Fruit fly (Drosophila melanogaster) whole organism, embryonic: ENCODE measurements around the gene CG3184.

Experiments used
- Antp ChIP-seq: fragments of 200-800 bp; sonication (Bioruptor generic); optimal IDR thresholded peaks from 3 replicates; lab custom pipeline; 2016; ENCODE audit warnings: missing biosample characterization, missing genetic modification characterization
- CG10267 ChIP-seq: fragments of 200-800 bp; sonication (Bioruptor generic); optimal IDR thresholded peaks from 2 replicates; lab custom pipeline; 2018; ENCODE audit warnings: missing biosample characterization, mild to moderate bottlenecking, missing genetic modification characterization, moderate library complexity
- CG11085 ChIP-seq: fragments of 200-800 bp; sonication (Bioruptor generic); IDR thresholded peaks from 2 replicates; pipeline ENCODE4 v1.3.6; 2022; ENCODE audit warnings: missing biosample characterization, missing genetic modification characterization
- CG11560 ChIP-seq: fragments of 200-800 bp; sonication (Bioruptor generic); IDR thresholded peaks from 3 replicates; pipeline ENCODE4 v1.3.6; 2022; ENCODE audit warnings: missing biosample characterization, missing genetic modification characterization
- CG12155 ChIP-seq: fragments of 200-800 bp; sonication (Bioruptor generic); optimal IDR thresholded peaks from 3 replicates; lab custom pipeline; 2016; ENCODE audit warnings: missing biosample characterization, missing genetic modification characterization
- CG14050 ChIP-seq: fragments of 200-800 bp; sonication (Bioruptor generic); IDR thresholded peaks from 3 replicates; pipeline ENCODE4 v1.3.6; 2022; ENCODE audit warnings: missing biosample characterization, missing genetic modification characterization
- CG1529 ChIP-seq: fragments of 200-800 bp; sonication (Bioruptor generic); optimal IDR thresholded peaks from 3 replicates; lab custom pipeline; 2018; ENCODE audit warnings: missing biosample characterization, missing genetic modification characterization
- CG15696 ChIP-seq: fragments of 200-800 bp; sonication (Bioruptor generic); optimal IDR thresholded peaks from 2 replicates; lab custom pipeline; 2019; ENCODE audit warnings: missing biosample characterization, mild to moderate bottlenecking, missing genetic modification characterization, moderate library complexity
- CG1602 ChIP-seq: fragments of 200-800 bp; sonication (Bioruptor generic); optimal IDR thresholded peaks from 3 replicates; lab custom pipeline; 2016; ENCODE audit warnings: missing biosample characterization, missing genetic modification characterization
- CG17361 ChIP-seq: fragments of 200-800 bp; sonication (Bioruptor generic); IDR thresholded peaks from 3 replicates; pipeline ENCODE4 v1.3.6; 2022; ENCODE audit warnings: missing biosample characterization, missing genetic modification characterization
- CG18011 ChIP-seq: fragments of 200-800 bp; sonication (Bioruptor generic); optimal IDR thresholded peaks from 2 replicates; lab custom pipeline; 2017; ENCODE audit warnings: missing biosample characterization, missing genetic modification characterization, mild to moderate bottlenecking, moderate library complexity, missing genotype
- CG2120 ChIP-seq: fragments of 200-800 bp; sonication (Bioruptor generic); optimal IDR thresholded peaks from 3 replicates; lab custom pipeline; 2016; ENCODE audit warnings: missing biosample characterization, missing genetic modification characterization
- CG31388 ChIP-seq: fragments of 200-800 bp; sonication (Bioruptor generic); optimal IDR thresholded peaks from 2 replicates; lab custom pipeline; 2016; ENCODE audit warnings: missing biosample characterization, missing genetic modification characterization
- CG3847 ChIP-seq: fragments of 200-800 bp; sonication (Bioruptor generic); IDR thresholded peaks from 2 replicates; pipeline ENCODE4 v1.3.6; 2022; ENCODE audit warnings: missing biosample characterization, missing genetic modification characterization
- CG3995 ChIP-seq: fragments of 200-800 bp; sonication (Bioruptor generic); optimal IDR thresholded peaks from 3 replicates; lab custom pipeline; 2016; ENCODE audit warnings: missing biosample characterization, missing genetic modification characterization
- CG5245 ChIP-seq: fragments of 200-800 bp; sonication (Bioruptor generic); optimal IDR thresholded peaks from 3 replicates; lab custom pipeline; 2016; ENCODE audit warnings: missing biosample characterization, missing genetic modification characterization
- CG6654 ChIP-seq: fragments of 200-800 bp; sonication (Bioruptor generic); optimal IDR thresholded peaks from 2 replicates; lab custom pipeline; 2017; ENCODE audit warnings: missing biosample characterization, mild to moderate bottlenecking, missing genetic modification characterization
- CG6683 ChIP-seq: fragments of 200-800 bp; sonication (Bioruptor generic); optimal IDR thresholded peaks from 2 replicates; lab custom pipeline; 2017; ENCODE audit warnings: missing biosample characterization, mild to moderate bottlenecking, missing genetic modification characterization, missing genetic modification reagents
- CG7372 ChIP-seq: fragments of 200-800 bp; sonication (Bioruptor generic); IDR thresholded peaks from 2 replicates; pipeline ENCODE4 v1.3.6; 2022; ENCODE audit warnings: missing biosample characterization, missing genetic modification characterization
- CG7786 ChIP-seq: fragments of 200-800 bp; sonication (Bioruptor generic); optimal IDR thresholded peaks from 2 replicates; lab custom pipeline; 2016; ENCODE audit warnings: missing biosample characterization, missing genetic modification characterization
- CG8281 ChIP-seq: fragments of 200-800 bp; sonication (Bioruptor generic); optimal IDR thresholded peaks from 2 replicates; lab custom pipeline; 2018; ENCODE audit warnings: missing biosample characterization, mild to moderate bottlenecking, missing genetic modification characterization, moderate library complexity
- Dek ChIP-seq: fragments of 200-800 bp; sonication (Bioruptor generic); optimal IDR thresholded peaks from 3 replicates; lab custom pipeline; 2019; ENCODE audit warnings: missing biosample characterization, mild to moderate bottlenecking, missing genetic modification characterization, moderate library complexity
- E2f2 ChIP-seq: fragments of 200-800 bp; sonication (Bioruptor generic); IDR thresholded peaks from 2 replicates; pipeline ENCODE4 v1.3.6; 2022; ENCODE audit warnings: missing biosample characterization, missing genetic modification characterization
- Fer2 ChIP-seq: fragments of 200-800 bp; sonication (Bioruptor generic); optimal IDR thresholded peaks from 2 replicates; lab custom pipeline; 2018; ENCODE audit warnings: missing biosample characterization, mild to moderate bottlenecking, missing genetic modification characterization, moderate library complexity
- HHEX ChIP-seq: fragments of 200-800 bp; sonication (Bioruptor generic); optimal IDR thresholded peaks from 3 replicates; lab custom pipeline; 2017; ENCODE audit warnings: missing biosample characterization, mild to moderate bottlenecking, missing genetic modification characterization, missing genetic modification reagents
- HLH54F ChIP-seq: fragments of 200-800 bp; sonication (Bioruptor generic); optimal IDR thresholded peaks from 3 replicates; lab custom pipeline; 2016; ENCODE audit warnings: missing biosample characterization, missing genetic modification characterization
- Hmr ChIP-seq: fragments of 200-800 bp; sonication (Bioruptor generic); optimal IDR thresholded peaks from 3 replicates; lab custom pipeline; 2017; ENCODE audit warnings: mild to moderate bottlenecking, missing biosample characterization, missing genetic modification reagents, missing genetic modification characterization
- Hr51 ChIP-seq, 2 experiments: fragments of 200-800 bp; sonication (Bioruptor generic); optimal IDR thresholded peaks; 2 replicates in 1 of 2; 3 replicates in 1 of 2; lab custom pipeline; 2016 to 2018; ENCODE audit warnings: missing biosample characterization in 2 of 2, missing genetic modification characterization in 2 of 2, mild to moderate bottlenecking in 1 of 2, moderate library complexity in 1 of 2
- MESR4 ChIP-seq: fragments of 200-800 bp; sonication (Bioruptor generic); optimal IDR thresholded peaks from 2 replicates; lab custom pipeline; 2018; ENCODE audit warnings: missing biosample characterization, mild to moderate bottlenecking, missing genetic modification characterization, moderate library complexity
- NC2β ChIP-seq: fragments of 200-800 bp; sonication (Bioruptor generic); optimal IDR thresholded peaks from 2 replicates; lab custom pipeline; 2016; ENCODE audit warnings: missing biosample characterization, missing genetic modification characterization
- Optix ChIP-seq: fragments of 200-800 bp; sonication (Bioruptor generic); IDR thresholded peaks from 3 replicates; pipeline ENCODE4 v1.3.6; 2022; ENCODE audit warnings: missing biosample characterization, missing genetic modification characterization
- Six4 ChIP-seq: fragments of 200-800 bp; sonication (Bioruptor generic); optimal IDR thresholded peaks from 2 replicates; lab custom pipeline; 2016; ENCODE audit warnings: missing biosample characterization, missing genetic modification characterization
- Sox102F ChIP-seq: fragments of 200-800 bp; sonication (Bioruptor generic); optimal IDR thresholded peaks from 2 replicates; lab custom pipeline; 2018; ENCODE audit warnings: missing biosample characterization, mild to moderate bottlenecking, missing genetic modification characterization, moderate library complexity
- ab ChIP-seq: fragments of 200-800 bp; sonication (Bioruptor generic); optimal IDR thresholded peaks from 2 replicates; lab custom pipeline; 2016; ENCODE audit warnings: missing biosample characterization, missing genetic modification characterization
- ara ChIP-seq: fragments of 200-800 bp; sonication (Bioruptor generic); IDR thresholded peaks from 2 replicates; pipeline ENCODE4 v1.3.6; 2022; ENCODE audit warnings: missing biosample characterization, missing genetic modification characterization
- da ChIP-seq: fragments of 200-800 bp; sonication (Bioruptor generic); optimal IDR thresholded peaks from 2 replicates; lab custom pipeline; 2016; ENCODE audit warnings: missing biosample characterization, missing genetic modification characterization
- dati ChIP-seq: fragments of 200-800 bp; sonication (Bioruptor generic); IDR thresholded peaks from 2 replicates; pipeline ENCODE4 v1.3.6; 2022; ENCODE audit warnings: missing biosample characterization, missing genetic modification characterization
- dimm ChIP-seq: fragments of 200-800 bp; sonication (Bioruptor generic); IDR thresholded peaks from 2 replicates; pipeline ENCODE4 v1.3.6; 2022; ENCODE audit warnings: missing biosample characterization, missing genetic modification characterization
- dmrt11E ChIP-seq: fragments of 200-800 bp; sonication (Bioruptor generic); optimal IDR thresholded peaks from 3 replicates; lab custom pipeline; 2018; ENCODE audit warnings: missing biosample characterization, mild to moderate bottlenecking, missing genetic modification characterization, moderate library complexity
- ftz-f1 ChIP-seq: fragments of 200-800 bp; sonication (Bioruptor generic); optimal IDR thresholded peaks from 2 replicates; lab custom pipeline; 2016; ENCODE audit warnings: missing biosample characterization, missing genetic modification characterization
- gcm ChIP-seq: fragments of 200-800 bp; sonication (Bioruptor generic); optimal IDR thresholded peaks from 2 replicates; lab custom pipeline; 2019; ENCODE audit warnings: missing biosample characterization, mild to moderate bottlenecking, missing genetic modification characterization, moderate library complexity
- gt ChIP-seq: fragments of 200-800 bp; sonication (Bioruptor generic); IDR thresholded peaks from 2 replicates; pipeline ENCODE4 v1.3.6; 2022; ENCODE audit warnings: missing biosample characterization, missing genetic modification characterization
- hbn ChIP-seq: fragments of 200-800 bp; sonication (Bioruptor generic); IDR thresholded peaks from 2 replicates; pipeline ENCODE4 v1.3.6; 2022; ENCODE audit warnings: missing biosample characterization, missing genetic modification characterization; ENCODE audit not compliant: partially characterized antibody
- mld ChIP-seq: fragments of 200-800 bp; sonication (Bioruptor generic); IDR thresholded peaks from 3 replicates; pipeline ENCODE4 v1.3.6; 2022; ENCODE audit warnings: missing biosample characterization, missing genetic modification characterization; ENCODE audit not compliant: partially characterized antibody
- onecut ChIP-seq: fragments of 200-800 bp; sonication (Bioruptor generic); IDR thresholded peaks from 2 replicates; pipeline ENCODE4 v1.3.6; 2022; ENCODE audit warnings: missing biosample characterization, missing genetic modification characterization
- tap ChIP-seq: fragments of 200-800 bp; optimal IDR thresholded peaks from 3 replicates; lab custom pipeline; 2019; ENCODE audit warnings: missing biosample characterization, mild to moderate bottlenecking, missing genetic modification characterization, moderate library complexity
- trh ChIP-seq: fragments of 200-800 bp; sonication (Bioruptor generic); optimal IDR thresholded peaks from 2 replicates; lab custom pipeline; 2016; ENCODE audit warnings: missing biosample characterization, missing genetic modification characterization
- ttk ChIP-seq: fragments of 200-800 bp; sonication (Bioruptor generic); IDR thresholded peaks from 2 replicates; pipeline ENCODE4 v2.1.2; 2022; ENCODE audit warnings: missing biosample characterization, missing genetic modification characterization
- wek ChIP-seq: fragments of 200-800 bp; sonication (Bioruptor generic); optimal IDR thresholded peaks from 3 replicates; lab custom pipeline; 2018; ENCODE audit warnings: missing biosample characterization, mild to moderate bottlenecking, missing genetic modification characterization, moderate library complexity

CG3184 gene

dm6 chrX:6656626-6657558 lies 31.7 kb downstream of the CG3184 start (continued):
- TF ChIP-seq Six4 (GFP tag; lab: Kevin White, UChicago) (no peak), CG5245 (no peak), dmrt11E (no peak), CG3995 (GFP tag; lab: Kevin White, UChicago) (no peak), Dek (tag; lab: Kevin White, UChicago) (peak; percentile 23), E2f2 (GFP tag; lab: Robert Waterston, UW) (peak; percentile 25; the same call in 1 of the 2 replicates), wek (GFP tag; lab: Kevin White, UChicago) (no peak), trh (GFP tag; lab: Kevin White, UChicago) (no peak), ftz-f1 (no peak), CG7372 (GFP tag; lab: Robert Waterston, UW) (no peak), gcm (peak; percentile 31), CG15696 (tag; lab: Kevin White, UChicago) (peak; percentile 7), CG11560 (tag; lab: Robert Waterston, UW) (no peak), Antp (GFP tag; lab: Kevin White, UChicago) (no peak), Fer2 (no peak), CG1602 (GFP tag; lab: Kevin White, UChicago) (no peak), CG17361 (GFP tag; lab: Robert Waterston, UW) (no peak), CG11085 (GFP tag; lab: Robert Waterston, UW) (no peak), CG7786 (GFP tag; lab: Kevin White, UChicago) (no peak), hbn (GFP tag; lab: Robert Waterston, UW) (no peak), onecut (GFP tag; lab: Robert Waterston, UW) (peak; percentile 28; the same call in 1 of the 2 replicates), Sox102F (GFP tag; lab: Kevin White, UChicago) (no peak), tap (tag; lab: Kevin White, UChicago) (peak; percentile 22), ara (GFP tag; lab: Robert Waterston, UW) (no peak), CG10267 (tag; lab: Kevin White, UChicago) (peak; percentile 48), CG1529 (no peak), CG12155 (GFP tag; lab: Kevin White, UChicago) (peak; percentile 2), HHEX (GFP tag; lab: Kevin White, UChicago) (peak; percentile 46), da (no peak), CG3847 (GFP tag; lab: Robert Waterston, UW) (peak; percentile 27; the same call in 1 of the 2 replicates), HLH54F (GFP tag; lab: Kevin White, UChicago) (no peak), CG31388 (GFP tag; lab: Kevin White, UChicago) (no peak), CG14050 (GFP tag; lab: Robert Waterston, UW) (no peak), CG6683 (GFP tag; lab: Kevin White, UChicago) (peak; percentile 11), gt (GFP tag; lab: Robert Waterston, UW) (no peak), CG18011 (GFP tag; lab: Kevin White, UChicago) (no peak), CG8281 (tag; lab: Kevin White, UChicago) (no peak), ttk (GFP tag; lab: Robert Waterston, UW) (no peak), CG2120 (GFP tag; lab: Kevin White, UChicago) (peak; percentile 33), Optix (GFP tag; lab: Robert Waterston, UW) (no peak), NC2β (GFP tag; lab: Kevin White, UChicago) (no peak), Hr51 (GFP tag; optimal IDR thresholded peaks at IDR 0.05; lab: Kevin White, UChicago) (peak in 1 of 2 experiments; percentile 62), dati (GFP tag; lab: Robert Waterston, UW) (no peak), dimm (GFP tag; lab: Robert Waterston, UW) (no peak), CG6654 (GFP tag; lab: Kevin White, UChicago) (no peak), ab (GFP tag; lab: Kevin White, UChicago) (no peak), Hmr (GFP tag; lab: Kevin White, UChicago) (peak; percentile 69), MESR4 (GFP tag; lab: Kevin White, UChicago) (no peak), mld (GFP tag; lab: Robert Waterston, UW) (no peak)
